Worm (Caenorhabditis elegans): ENCODE results near the gene hal-3.

DNA sequence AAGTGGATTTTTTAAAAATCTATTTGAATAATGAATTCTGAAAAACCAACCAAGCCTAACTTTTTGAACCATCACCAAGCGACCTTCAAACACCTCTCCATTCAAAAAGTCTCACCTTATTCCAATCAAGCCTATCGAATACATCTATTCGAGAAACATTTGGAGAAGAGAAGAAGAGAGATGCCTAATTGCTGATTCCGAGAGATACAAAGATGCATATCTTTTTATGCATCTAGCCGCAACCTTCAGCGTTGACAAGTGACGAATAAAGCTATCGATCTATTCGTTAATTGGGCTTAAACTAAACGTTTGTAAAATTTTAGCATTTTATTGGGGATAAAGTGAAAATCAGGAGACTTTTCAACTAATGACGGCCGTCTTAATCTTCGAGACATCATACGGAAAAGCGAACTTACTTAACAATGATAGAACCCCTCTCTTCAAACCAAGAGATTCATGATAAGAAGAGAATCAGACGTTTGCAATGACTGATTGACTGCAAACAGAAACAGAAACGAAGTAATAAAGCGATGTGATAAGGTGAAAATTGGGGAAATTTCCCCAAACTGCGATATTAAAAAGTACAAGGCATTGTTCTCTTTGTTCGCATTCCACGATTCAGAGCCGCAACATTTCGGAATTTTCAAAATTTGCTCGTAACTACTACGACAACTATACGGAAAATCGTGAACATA lies 28.2 kb upstream of the hal-3 start:
- TF ChIP-seq ztf-29 (GFP tag; IDR thresholded peaks at IDR 0.05) (peak; percentile 25; the same call in 1 of the 2 replicates), med-1 (GFP tag; optimal IDR thresholded peaks at IDR 0.05; ENCODE audit: insufficient read depth) (no peak), klf-2 (GFP tag; conservative IDR thresholded peaks at IDR 0.05) (no peak), cog-1 (tag; optimal IDR thresholded peaks at IDR 0.05) (no peak), ztf-23 (GFP tag; IDR thresholded peaks at IDR 0.05) (no peak), tab-1 (GFP tag; IDR thresholded peaks at IDR 0.05) (no peak)
